Fruit fly (Drosophila melanogaster): ENCODE data around the gene trol.

The trol gene

dm6 chrX:2593753-2594096, 48.5 kb upstream of the trol start (continued):
- peak; percentile 56 for TF ChIP-seq fd64A (GFP tag; optimal IDR thresholded peaks at IDR 0.05)
- TF ChIP-seq CG16779 (GFP tag; IDR thresholded peaks at IDR 0.05): peak; percentile 94
- peak; percentile 58 for TF ChIP-seq CG1529 (GFP tag; optimal IDR thresholded peaks at IDR 0.05)
- peak; percentile 85 for TF ChIP-seq bowl (GFP tag; IDR thresholded peaks at IDR 0.05)
- TF ChIP-seq CG4707 (GFP tag; optimal IDR thresholded peaks at IDR 0.05): peak; percentile 64
- TF ChIP-seq CG2120 (GFP tag; optimal IDR thresholded peaks at IDR 0.05): peak; percentile 97
- peak; percentile 94 for TF ChIP-seq CG9932 (GFP tag; IDR thresholded peaks at IDR 0.05)
- TF ChIP-seq CG7357 (GFP tag; IDR thresholded peaks at IDR 0.05): peak; percentile 88
- TF ChIP-seq CG16815 (GFP tag; optimal IDR thresholded peaks at IDR 0.05): peak; percentile 79
- no peak for TF ChIP-seq kni (GFP tag; optimal IDR thresholded peaks at IDR 0.05)
- TF ChIP-seq onecut (GFP tag; IDR thresholded peaks at IDR 0.05): peak; percentile 80
- TF ChIP-seq grn (GFP tag; optimal IDR thresholded peaks at IDR 0.05): peak; percentile 84
- peak; percentile 88 for TF ChIP-seq Poxn (GFP tag; IDR thresholded peaks at IDR 0.05)
- TF ChIP-seq CG7963 (GFP tag; IDR thresholded peaks at IDR 0.05; ENCODE audit: partially characterized antibody): no peak
- TF ChIP-seq Dref (GFP tag; IDR thresholded peaks at IDR 0.05): peak; percentile 40
- peak; percentile 91 for TF ChIP-seq Six4 (GFP tag; optimal IDR thresholded peaks at IDR 0.05)
- peak; percentile 55 for TF ChIP-seq CG7987 (GFP tag; optimal IDR thresholded peaks at IDR 0.05)
- peak; percentile 98 for TF ChIP-seq GATAe (GFP tag; conservative IDR thresholded peaks at IDR 0.05)
- no peak for TF ChIP-seq bigmax (GFP tag; optimal IDR thresholded peaks at IDR 0.05)
- peak; percentile 87 for TF ChIP-seq gem (tag; optimal IDR thresholded peaks at IDR 0.05)
- TF ChIP-seq CG10209 (GFP tag; optimal IDR thresholded peaks at IDR 0.05): peak; percentile 90
- TF ChIP-seq sim (GFP tag; IDR thresholded peaks at IDR 0.05): peak; percentile 75
- peak; percentile 85 for TF ChIP-seq Gsc (GFP tag; IDR thresholded peaks at IDR 0.05)
- TF ChIP-seq CG11398 (GFP tag; optimal IDR thresholded peaks at IDR 0.05): peak; percentile 80
- TF ChIP-seq bcd (GFP tag; optimal IDR thresholded peaks at IDR 0.05): peak; percentile 92
- TF ChIP-seq Lpt (GFP tag; optimal IDR thresholded peaks at IDR 0.05): no peak
- TF ChIP-seq CG15479 (GFP tag; optimal IDR thresholded peaks at IDR 0.05): peak; percentile 42
- peak; percentile 93 for TF ChIP-seq CG11085 (GFP tag; IDR thresholded peaks at IDR 0.05)
- TF ChIP-seq Antp (GFP tag; optimal IDR thresholded peaks at IDR 0.05): peak; percentile 97
- TF ChIP-seq klu (GFP tag; IDR thresholded peaks at IDR 0.05): peak; percentile 87
- TF ChIP-seq ttk (GFP tag; IDR thresholded peaks at IDR 0.05): peak; percentile 95
- peak; percentile 78 for TF ChIP-seq btn (GFP tag; optimal IDR thresholded peaks at IDR 0.05)
- TF ChIP-seq CG10543 (GFP tag; optimal IDR thresholded peaks at IDR 0.05): peak; percentile 79
- peak; percentile 57 for TF ChIP-seq CG14710 (tag; optimal IDR thresholded peaks at IDR 0.05)
- TF ChIP-seq gcm2 (GFP tag; optimal IDR thresholded peaks at IDR 0.05): peak; percentile 69
- TF ChIP-seq CG34224 (GFP tag; IDR thresholded peaks at IDR 0.05; ENCODE audit: partially characterized antibody): no peak
- peak; percentile 85 for TF ChIP-seq fd96Cb (tag; optimal IDR thresholded peaks at IDR 0.05)
- TF ChIP-seq CG12942 (GFP tag; optimal IDR thresholded peaks at IDR 0.05): peak; percentile 88
- peak; percentile 83 for TF ChIP-seq CG13894 (tag; optimal IDR thresholded peaks at IDR 0.05)
- TF ChIP-seq CG9797 (GFP tag; optimal IDR thresholded peaks at IDR 0.05): peak; percentile 18
- TF ChIP-seq CG13296 (GFP tag; optimal IDR thresholded peaks at IDR 0.05): peak; percentile 86
- peak; percentile 93 for TF ChIP-seq her (GFP tag; optimal IDR thresholded peaks at IDR 0.05)
- TF ChIP-seq CG32772 (GFP tag; IDR thresholded peaks at IDR 0.05): peak; percentile 93
- TF ChIP-seq Elba2 (GFP tag; optimal IDR thresholded peaks at IDR 0.05): peak; percentile 7
- TF ChIP-seq HmgD (GFP tag; optimal IDR thresholded peaks at IDR 0.05): peak; percentile 74
- peak; percentile 93 for TF ChIP-seq Mrtf (GFP tag; IDR thresholded peaks at IDR 0.05)
- peak; percentile 66 for TF ChIP-seq CG10321 (GFP tag; IDR thresholded peaks at IDR 0.05)
- TF ChIP-seq hbn (GFP tag; IDR thresholded peaks at IDR 0.05; ENCODE audit: partially characterized antibody): no peak
- TF ChIP-seq Oaz (GFP tag; IDR thresholded peaks at IDR 0.05): peak; percentile 86
- peak; percentile 89 for TF ChIP-seq CG1792 (GFP tag; optimal IDR thresholded peaks at IDR 0.05)
- no peak for TF ChIP-seq prd (optimal IDR thresholded peaks at IDR 0.05)
- peak; percentile 96 for TF ChIP-seq prd (GFP tag; IDR thresholded peaks at IDR 0.05)
